Worm (Caenorhabditis elegans) whole organism, mixed stage, embryonic: ENCODE results near the gene jmjd-3.1.

Source experiments
- M03D4.4 ChIP-seq: sonication (generic microtip); optimal IDR thresholded peaks from 2 replicates; lab custom pipeline; 2017; ENCODE audit warnings: mild to moderate bottlenecking, missing genetic modification characterization, missing compliant biosample characterization
- bed-3 ChIP-seq: fragments of 200-800 bp; sonication (Bioruptor generic); optimal IDR thresholded peaks from 3 replicates; lab custom pipeline; 2018; ENCODE audit warnings: mild to moderate bottlenecking, missing genetic modification characterization, moderate library complexity, missing compliant biosample characterization
- blmp-1 ChIP-seq: fragments of 150-350 bp; optimal IDR thresholded peaks from 2 replicates; lab custom pipeline; 2014; ENCODE audit warnings: missing biosample characterization, missing genetic modification characterization
- ceh-39 ChIP-seq: fragments of 150-350 bp; optimal IDR thresholded peaks from 2 replicates; lab custom pipeline; 2014; ENCODE audit warnings: missing biosample characterization, missing genetic modification characterization
- ceh-43 ChIP-seq: fragments of 200-800 bp; sonication (Bioruptor generic); optimal IDR thresholded peaks from 2 replicates; lab custom pipeline; 2018; ENCODE audit warnings: mild to moderate bottlenecking, missing genetic modification characterization, moderate library complexity, missing compliant biosample characterization
- ceh-83 ChIP-seq: fragments of 200-800 bp; sonication (Bioruptor generic); optimal IDR thresholded peaks from 2 replicates; lab custom pipeline; 2018; ENCODE audit warnings: mild to moderate bottlenecking, missing genetic modification characterization, missing compliant biosample characterization
- ces-1 ChIP-seq: fragments of 150-350 bp; optimal IDR thresholded peaks from 2 replicates; lab custom pipeline; 2014; ENCODE audit warnings: missing biosample characterization, missing genetic modification reagents, missing genetic modification characterization
- cnd-1 ChIP-seq: fragments of 200-800 bp; sonication (Bioruptor generic); optimal IDR thresholded peaks from 2 replicates; lab custom pipeline; 2018; ENCODE audit warnings: mild to moderate bottlenecking, missing genetic modification characterization, missing compliant biosample characterization
- drap-1 ChIP-seq: fragments of 200-800 bp; sonication (Bioruptor generic); optimal IDR thresholded peaks from 3 replicates; lab custom pipeline; 2018; ENCODE audit warnings: mild to moderate bottlenecking, missing genetic modification characterization, missing compliant biosample characterization
- elt-1 ChIP-seq: sonication (generic microtip); optimal IDR thresholded peaks from 2 replicates; lab custom pipeline; 2017; ENCODE audit warnings: missing genetic modification characterization, mild to moderate bottlenecking, missing compliant biosample characterization, antibody characterized with exemption, moderate library complexity, borderline replicate concordance; ENCODE audit not compliant: insufficient read depth
- elt-3 ChIP-seq: fragments of 150-350 bp; optimal IDR thresholded peaks from 2 replicates; lab custom pipeline; 2014; ENCODE audit warnings: missing biosample characterization, missing genetic modification characterization
- flh-1 ChIP-seq: fragments of 200-800 bp; sonication (Bioruptor generic); optimal IDR thresholded peaks from 2 replicates; lab custom pipeline; 2018; ENCODE audit warnings: mild to moderate bottlenecking, missing genetic modification characterization, moderate library complexity, missing compliant biosample characterization
- ham-2 ChIP-seq: fragments of 200-800 bp; sonication (Bioruptor generic); optimal IDR thresholded peaks from 2 replicates; lab custom pipeline; 2018; ENCODE audit warnings: mild to moderate bottlenecking, missing genetic modification characterization, missing compliant biosample characterization
- hlh-1 ChIP-seq: fragments of 150-350 bp; optimal IDR thresholded peaks from 2 replicates; lab custom pipeline; 2014; ENCODE audit warnings: missing biosample characterization, missing genetic modification reagents, missing genetic modification characterization
- lin-13 ChIP-seq: fragments of 150-350 bp; optimal IDR thresholded peaks from 2 replicates; lab custom pipeline; 2014; ENCODE audit warnings: missing biosample characterization, missing genetic modification characterization
- lin-32 ChIP-seq: fragments of 200-800 bp; sonication (Bioruptor generic); optimal IDR thresholded peaks from 2 replicates; lab custom pipeline; 2018; ENCODE audit warnings: mild to moderate bottlenecking, missing genetic modification characterization, missing compliant biosample characterization
- lsy-2 ChIP-seq: fragments of 150-350 bp; optimal IDR thresholded peaks from 2 replicates; lab custom pipeline; 2014; ENCODE audit warnings: missing biosample characterization, missing genetic modification characterization
- mab-5 ChIP-seq: fragments of 150-350 bp; optimal IDR thresholded peaks from 2 replicates; lab custom pipeline; 2014; ENCODE audit warnings: missing biosample characterization, missing genetic modification characterization
- mep-1 ChIP-seq: fragments of 150-350 bp; optimal IDR thresholded peaks from 2 replicates; lab custom pipeline; 2017; ENCODE audit warnings: missing biosample characterization, missing genetic modification reagents, missing genetic modification characterization, inconsistent platforms
- mls-2 ChIP-seq: sonication (generic microtip); optimal IDR thresholded peaks from 2 replicates; lab custom pipeline; 2016; ENCODE audit warnings: mild to moderate bottlenecking, missing genetic modification characterization, moderate library complexity, missing compliant biosample characterization
- nhr-12 ChIP-seq: fragments of 150-350 bp; optimal IDR thresholded peaks from 2 replicates; lab custom pipeline; 2014; ENCODE audit warnings: missing biosample characterization, missing genetic modification characterization
- nhr-2 ChIP-seq: fragments of 150-350 bp; optimal IDR thresholded peaks from 2 replicates; lab custom pipeline; 2014; ENCODE audit warnings: missing biosample characterization, missing genetic modification characterization
- nhr-237 ChIP-seq: fragments of 150-350 bp; optimal IDR thresholded peaks from 2 replicates; lab custom pipeline; 2014; ENCODE audit warnings: missing biosample characterization, missing genetic modification characterization
- nhr-28 ChIP-seq: fragments of 150-350 bp; optimal IDR thresholded peaks from 2 replicates; lab custom pipeline; 2014; ENCODE audit warnings: missing biosample characterization, missing genetic modification characterization
- nhr-76 ChIP-seq: sonication (generic microtip); optimal IDR thresholded peaks from 2 replicates; lab custom pipeline; 2017; ENCODE audit warnings: missing biosample characterization, missing genetic modification characterization
- pha-4 ChIP-seq: fragments of 150-350 bp; optimal IDR thresholded peaks from 2 replicates; lab custom pipeline; 2018; ENCODE audit warnings: missing biosample characterization, missing genetic modification reagents, missing genetic modification characterization
- sem-2 ChIP-seq: fragments of 200-800 bp; sonication (Bioruptor generic); optimal IDR thresholded peaks from 2 replicates; lab custom pipeline; 2018; ENCODE audit warnings: mild to moderate bottlenecking, missing genetic modification characterization, missing compliant biosample characterization
- snpc-4 ChIP-seq: fragments of 150-350 bp; optimal IDR thresholded peaks from 2 replicates; lab custom pipeline; 2014; ENCODE audit warnings: missing biosample characterization, missing genetic modification characterization
- sptf-1 ChIP-seq: sonication (generic microtip); optimal IDR thresholded peaks from 2 replicates; lab custom pipeline; 2017; ENCODE audit warnings: mild to moderate bottlenecking, missing genetic modification characterization, moderate library complexity, missing compliant biosample characterization
- tbx-8 ChIP-seq: fragments of 200-800 bp; sonication (Bioruptor generic); optimal IDR thresholded peaks from 2 replicates; lab custom pipeline; 2018; ENCODE audit warnings: mild to moderate bottlenecking, missing genetic modification characterization, moderate library complexity, missing compliant biosample characterization
- unc-120 ChIP-seq: sonication (generic microtip); optimal IDR thresholded peaks from 2 replicates; lab custom pipeline; 2017; ENCODE audit warnings: missing genetic modification characterization, missing compliant biosample characterization; ENCODE audit not compliant: poor library complexity, severe bottlenecking
- unc-39 ChIP-seq: fragments of 150-350 bp; optimal IDR thresholded peaks from 2 replicates; lab custom pipeline; 2014; ENCODE audit warnings: missing biosample characterization, missing genetic modification characterization
- unc-62 ChIP-seq: fragments of 150-350 bp; optimal IDR thresholded peaks from 2 replicates; lab custom pipeline; 2014; ENCODE audit warnings: missing biosample characterization, missing genetic modification reagents, missing genetic modification characterization
- zip-8 ChIP-seq: fragments of 150-350 bp; optimal IDR thresholded peaks from 2 replicates; lab custom pipeline; 2014; ENCODE audit warnings: missing biosample characterization, missing genetic modification characterization
- ztf-11 ChIP-seq: fragments of 150-350 bp; optimal IDR thresholded peaks from 2 replicates; lab custom pipeline; 2014; ENCODE audit warnings: missing biosample characterization, missing genetic modification characterization

jmjd-3.1 gene

DNA sequence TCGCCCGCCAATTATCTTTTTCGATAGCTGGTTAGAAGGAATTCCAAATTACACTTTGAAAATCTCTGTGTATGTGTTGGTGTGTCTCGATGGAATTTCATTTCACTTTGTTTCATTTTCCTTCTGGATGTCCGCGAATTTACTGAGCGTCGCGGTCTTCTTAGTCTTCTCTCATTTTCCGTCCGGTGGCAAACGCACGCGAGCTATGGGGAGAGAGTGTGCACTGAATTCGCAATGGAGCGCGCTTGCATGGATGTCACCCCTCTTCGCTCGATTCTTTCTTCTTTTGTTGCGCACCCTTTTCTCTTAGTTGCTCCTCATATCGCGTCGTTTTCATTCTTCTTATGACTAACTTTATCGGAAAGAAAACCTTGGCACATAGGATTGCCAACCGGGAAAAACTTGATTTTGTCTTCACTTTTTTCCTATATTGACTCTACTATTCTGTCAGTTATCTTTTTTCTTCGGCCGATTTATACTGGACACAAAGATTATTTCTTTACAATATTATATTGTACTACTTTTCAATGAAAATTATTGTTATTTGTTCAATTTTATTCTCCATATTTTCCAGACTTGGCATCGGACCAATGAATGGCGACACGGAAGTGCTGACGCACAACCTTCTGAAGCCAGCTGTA, 19.0 kb upstream of the jmjd-3.1 start, which contains the start of gene dhhc-14:
Gene dhhc-14, plus strand, starts transcription at position 591 of the 641 bp plus-strand sequence.
- no peak for TF ChIP-seq elt-1 (tag; lab: Kevin White, UChicago)
- no peak for TF ChIP-seq mab-5
- no peak for TF ChIP-seq unc-39 (tag; lab: Kevin White, UChicago)
- peak; percentile 26 for TF ChIP-seq unc-120
- TF ChIP-seq unc-62 (GFP tag; lab: Kevin White, UChicago): peak; percentile 28
- peak; percentile 46 for TF ChIP-seq pha-4 (tag; lab: Kevin White, UChicago)
- TF ChIP-seq nhr-76: no peak
- TF ChIP-seq mep-1 (tag; lab: Kevin White, UChicago): peak; percentile 79
- no peak for TF ChIP-seq ceh-83
- TF ChIP-seq nhr-28 (tag; lab: Kevin White, UChicago): no peak
- TF ChIP-seq ztf-11: peak; percentile 9
- peak; percentile 32 for TF ChIP-seq ceh-39 (tag; lab: Kevin White, UChicago)
- TF ChIP-seq zip-8 (tag; lab: Kevin White, UChicago): no peak
- no peak for TF ChIP-seq ceh-43 (GFP tag; lab: Kevin White, UChicago)
- no peak for TF ChIP-seq ham-2 (GFP tag; lab: Kevin White, UChicago)
- TF ChIP-seq snpc-4 (tag; lab: Kevin White, UChicago): no peak
- TF ChIP-seq lsy-2 (tag; lab: Kevin White, UChicago): peak; percentile 50
- TF ChIP-seq M03D4.4: no peak
- TF ChIP-seq mls-2: peak; percentile 26
- peak; percentile 27 for TF ChIP-seq cnd-1 (tag; lab: Kevin White, UChicago)
- TF ChIP-seq lin-13 (tag; lab: Kevin White, UChicago): peak; percentile 75
- TF ChIP-seq sptf-1 (tag; lab: Kevin White, UChicago): peak; percentile 56
- no peak for TF ChIP-seq nhr-12 (tag; lab: Kevin White, UChicago)
- no peak for TF ChIP-seq flh-1 (GFP tag; lab: Kevin White, UChicago)
- TF ChIP-seq nhr-237 (tag; lab: Kevin White, UChicago): no peak
- TF ChIP-seq bed-3 (GFP tag; lab: Kevin White, UChicago): no peak
- peak; percentile 73 for TF ChIP-seq ces-1 (GFP tag; lab: Kevin White, UChicago)
- TF ChIP-seq tbx-8 (GFP tag; lab: Kevin White, UChicago): no peak
- no peak for TF ChIP-seq sem-2
- no peak for TF ChIP-seq blmp-1 (tag; lab: Kevin White, UChicago)
- no peak for TF ChIP-seq elt-3 (tag; lab: Kevin White, UChicago)
- TF ChIP-seq lin-32 (GFP tag; lab: Kevin White, UChicago): no peak
- peak; percentile 31 for TF ChIP-seq drap-1
- TF ChIP-seq hlh-1: peak; percentile 51
- no peak for TF ChIP-seq nhr-2 (tag; lab: Kevin White, UChicago)

DNA sequence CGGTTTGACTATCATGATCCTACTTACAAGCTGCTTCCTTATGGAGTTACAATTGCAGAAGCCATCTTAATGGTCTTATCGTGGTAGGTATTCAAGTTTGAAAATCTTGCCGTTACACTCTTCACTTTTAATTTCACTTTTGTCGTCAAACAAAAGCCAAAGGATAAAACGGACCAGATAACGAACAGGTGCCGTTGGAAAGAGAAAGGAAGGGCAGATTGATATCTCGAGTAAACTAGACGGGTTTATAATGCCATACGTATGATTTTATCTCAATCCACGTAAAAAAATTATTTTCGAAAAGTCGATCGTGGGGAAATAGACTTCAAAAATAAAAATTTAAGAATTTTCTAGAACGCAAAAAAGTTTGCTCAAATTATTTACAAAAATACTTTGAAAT, 16.8 kb upstream of the jmjd-3.1 start:
- TF ChIP-seq blmp-1 (tag; lab: Kevin White, UChicago): peak; percentile 73
- TF ChIP-seq elt-1 (tag; lab: Kevin White, UChicago): peak; percentile 65
- TF ChIP-seq ceh-39 (tag; lab: Kevin White, UChicago): no peak

DNA sequence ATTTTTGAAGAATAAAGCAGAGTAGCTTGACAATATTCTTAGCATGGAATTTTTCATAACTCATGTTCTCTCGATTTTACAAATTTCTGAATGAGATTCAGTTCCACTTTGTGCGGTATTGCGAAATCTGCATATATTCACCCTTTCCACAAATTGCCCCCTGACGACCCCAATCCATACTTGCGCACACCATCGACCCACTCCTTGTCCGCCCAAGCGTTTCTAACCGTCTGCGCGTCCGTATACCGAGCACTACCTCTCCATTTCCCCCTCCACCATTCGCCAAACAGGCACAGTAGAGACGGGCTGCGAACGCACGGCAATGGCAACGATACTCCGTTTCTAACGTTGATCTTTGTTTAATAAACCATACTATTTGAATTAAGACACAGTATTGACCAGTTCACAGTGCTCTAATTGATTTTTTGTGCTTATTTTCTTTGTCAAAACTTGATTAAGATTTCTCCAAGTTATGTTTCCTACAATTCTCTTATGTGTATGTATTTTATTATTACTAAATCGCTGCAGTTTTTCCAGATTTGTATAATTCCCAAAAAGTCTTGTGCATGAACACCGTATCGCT, 14.1 kb upstream of the jmjd-3.1 start, which contains the start of gene utx-1:
Gene utx-1, plus strand, starts transcription at position 533 of the 583 bp plus-strand sequence.
- TF ChIP-seq zip-8 (tag; lab: Kevin White, UChicago) (no peak), tbx-8 (GFP tag; lab: Kevin White, UChicago) (no peak), hlh-1 (no peak), mep-1 (tag; lab: Kevin White, UChicago) (peak; percentile 43), ceh-39 (tag; lab: Kevin White, UChicago) (peak; percentile 54), ceh-83 (no peak), mab-5 (no peak), nhr-28 (tag; lab: Kevin White, UChicago) (no peak), ceh-43 (GFP tag; lab: Kevin White, UChicago) (no peak), ham-2 (GFP tag; lab: Kevin White, UChicago) (no peak), nhr-76 (no peak), blmp-1 (tag; lab: Kevin White, UChicago) (no peak), sptf-1 (tag; lab: Kevin White, UChicago) (peak; percentile 24), sem-2 (no peak), mls-2 (peak; percentile 44), drap-1 (no peak), elt-1 (tag; lab: Kevin White, UChicago) (no peak), unc-39 (tag; lab: Kevin White, UChicago) (no peak), ztf-11 (no peak), M03D4.4 (peak; percentile 17), nhr-2 (tag; lab: Kevin White, UChicago) (peak; percentile 56), pha-4 (tag; lab: Kevin White, UChicago) (peak; percentile 36), ces-1 (GFP tag; lab: Kevin White, UChicago) (peak; percentile 27), lin-32 (GFP tag; lab: Kevin White, UChicago) (peak; percentile 18), nhr-12 (tag; lab: Kevin White, UChicago) (no peak), lin-13 (tag; lab: Kevin White, UChicago) (peak; percentile 36), nhr-237 (tag; lab: Kevin White, UChicago) (no peak), snpc-4 (tag; lab: Kevin White, UChicago) (no peak), lsy-2 (tag; lab: Kevin White, UChicago) (no peak), flh-1 (GFP tag; lab: Kevin White, UChicago) (no peak), unc-120 (peak; percentile 77)
